Worm (Caenorhabditis elegans) whole organism, midembryonic: ENCODE measurements around the gene C46E10.3.

Source experiments
- T22C8.4 ChIP-seq: fragments of 200-800 bp; sonication (Bioruptor generic); IDR thresholded peaks from 2 replicates; pipeline ENCODE4 v1.3.6; 2022; ENCODE audit warnings: missing genetic modification characterization, missing compliant biosample characterization
- cog-1 ChIP-seq: sonication (generic microtip); optimal IDR thresholded peaks from 2 replicates; lab custom pipeline; 2016; ENCODE audit warnings: missing genetic modification characterization, missing compliant biosample characterization
- flt-1 ChIP-seq: fragments of 200-800 bp; sonication (Bioruptor generic); IDR thresholded peaks from 2 replicates; pipeline ENCODE4 v1.3.6; 2022; ENCODE audit warnings: missing genetic modification characterization, missing compliant biosample characterization
- med-1 ChIP-seq: sonication (generic microtip); optimal IDR thresholded peaks from 2 replicates; lab custom pipeline; 2017; ENCODE audit warnings: missing genetic modification characterization, mild to moderate bottlenecking, missing compliant biosample characterization, antibody characterized with exemption, missing genetic modification reagents; ENCODE audit not compliant: insufficient read depth
- ztf-29 ChIP-seq: fragments of 200-800 bp; sonication (Bioruptor generic); IDR thresholded peaks from 2 replicates; pipeline ENCODE4 v1.3.6; 2022; ENCODE audit warnings: missing genetic modification reagents, missing genetic modification characterization, missing compliant biosample characterization

- TF ChIP-seq ztf-29 (GFP tag; lab: Robert Waterston, UW): no peak
- no peak for TF ChIP-seq flt-1 (GFP tag; lab: Robert Waterston, UW)
- no peak for TF ChIP-seq T22C8.4
- TF ChIP-seq cog-1: no peak
- TF ChIP-seq med-1 (GFP tag; lab: Kevin White, UChicago): no peak
Measured at ce11 chrII:3716455-3716854, 4.7 kb upstream of the C46E10.3 start, which contains the start of gene srh-99.
